In the genomic region with DNA sequence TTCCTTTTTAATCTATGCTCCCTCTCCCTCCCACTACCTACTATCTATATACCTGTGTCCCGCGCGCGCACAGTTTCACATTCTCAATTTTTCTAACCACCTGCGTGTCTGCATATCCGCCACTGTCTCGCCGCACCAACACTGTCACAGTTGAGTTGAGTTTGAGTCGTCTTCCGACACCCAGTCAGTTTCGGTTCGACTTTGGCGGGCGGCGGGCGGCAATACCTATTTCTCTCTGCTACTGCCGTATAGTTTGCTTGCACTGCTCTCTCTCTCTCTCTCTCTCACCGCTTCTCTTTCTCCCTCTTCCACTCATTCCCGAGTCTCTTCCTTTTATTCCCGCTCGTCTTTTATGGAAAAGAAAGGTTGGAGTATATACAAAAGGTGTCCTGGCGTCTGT, we compare ENCODE assay signal across 4 worm cellular contexts.
TF ChIP-seq lines count a peak whose summit lies in the region.

No protein-coding gene starts in this region.

TF ChIP-seq in whole organism, L2 larva, 48 proteins besides CTCF, POLR2A, EP300 and RAD21:
- TF ChIP-seq sma-3 (GFP tag; optimal IDR thresholded peaks at IDR 0.05; lab: Kevin White, UChicago) (peak; percentile 27), peb-1 (tag; optimal IDR thresholded peaks at IDR 0.05; lab: Kevin White, UChicago) (peak; percentile 15), F13H6.1 (tag; optimal IDR thresholded peaks at IDR 0.05; lab: Kevin White, UChicago) (peak; percentile 59), nhr-77 (tag; optimal IDR thresholded peaks at IDR 0.05; lab: Kevin White, UChicago) (no peak)

TF ChIP-seq in whole organism, L4 larva, 104 proteins besides CTCF, POLR2A, EP300 and RAD21 (continues in another document):
- TF ChIP-seq daf-19 (GFP tag; conservative IDR thresholded peaks at IDR 0.05; lab: Robert Waterston, UW): no peak
- TF ChIP-seq D1046.2 (GFP tag; IDR thresholded peaks at IDR 0.05; lab: Robert Waterston, UW): no peak
- peak; percentile 50 for TF ChIP-seq dve-1 (tag; optimal IDR thresholded peaks at IDR 0.05; lab: Kevin White, UChicago; ENCODE audit: insufficient read depth)
- no peak for TF ChIP-seq nhr-102 (tag; optimal IDR thresholded peaks at IDR 0.05; lab: Kevin White, UChicago)
- peak; percentile 24 for TF ChIP-seq nhr-25 (tag; optimal IDR thresholded peaks at IDR 0.05; lab: Kevin White, UChicago; ENCODE audit: borderline replicate concordance, insufficient read depth)
- peak; percentile 21 for TF ChIP-seq mes-2 (tag; optimal IDR thresholded peaks at IDR 0.05; lab: Kevin White, UChicago; ENCODE audit: poor library complexity, severe bottlenecking)
- peak; percentile 75 for TF ChIP-seq hlh-11 (tag; optimal IDR thresholded peaks at IDR 0.05; lab: Kevin White, UChicago)
- no peak for TF ChIP-seq nhr-77 (tag; optimal IDR thresholded peaks at IDR 0.05; lab: Kevin White, UChicago)
- TF ChIP-seq rbr-2 (tag; optimal IDR thresholded peaks at IDR 0.05; lab: Kevin White, UChicago): peak; percentile 10
- TF ChIP-seq skn-1 (tag; optimal IDR thresholded peaks at IDR 0.05; lab: Kevin White, UChicago): no peak
- peak in 1 of 2 experiments; percentile 87 for TF ChIP-seq unc-62 (GFP tag; optimal IDR thresholded peaks at IDR 0.05 in 1 of 2; lab: Kevin White, UChicago)
- TF ChIP-seq unc-62 (tag; optimal IDR thresholded peaks at IDR 0.05; lab: Kevin White, UChicago): no peak
- peak; percentile 29 for TF ChIP-seq nhr-6 (tag; optimal IDR thresholded peaks at IDR 0.05; lab: Kevin White, UChicago)
- TF ChIP-seq set-16 (GFP tag; IDR thresholded peaks at IDR 0.05; lab: Robert Waterston, UW): peak; percentile 42
- no peak for TF ChIP-seq hif-1 (tag; optimal IDR thresholded peaks at IDR 0.05; lab: Kevin White, UChicago)
- no peak for TF ChIP-seq T20F7.1 (GFP tag; optimal IDR thresholded peaks at IDR 0.05; lab: Kevin White, UChicago)
- peak; percentile 22 for TF ChIP-seq nhr-28 (tag; optimal IDR thresholded peaks at IDR 0.05; lab: Kevin White, UChicago)
- peak; percentile 60 for TF ChIP-seq hmg-1.1 (GFP tag; IDR thresholded peaks at IDR 0.05; lab: Robert Waterston, UW)
- peak; percentile 16 for TF ChIP-seq mxl-3 (GFP tag; optimal IDR thresholded peaks at IDR 0.05; lab: Kevin White, UChicago)
- no peak for TF ChIP-seq nhr-41 (GFP tag; IDR thresholded peaks at IDR 0.05; lab: Robert Waterston, UW)
- no peak for TF ChIP-seq tag-97 (GFP tag; IDR thresholded peaks at IDR 0.05; lab: Robert Waterston, UW)
- TF ChIP-seq snpc-1.2 (GFP tag; IDR thresholded peaks at IDR 0.05; lab: Robert Waterston, UW): no peak
- TF ChIP-seq ceh-28 (tag; optimal IDR thresholded peaks at IDR 0.05; lab: Kevin White, UChicago): no peak
- no peak for TF ChIP-seq lir-3 (tag; optimal IDR thresholded peaks at IDR 0.05; lab: Kevin White, UChicago)
- peak; percentile 7 for TF ChIP-seq mep-1 (tag; optimal IDR thresholded peaks at IDR 0.05; lab: Kevin White, UChicago)
- TF ChIP-seq arid-1 (GFP tag; conservative IDR thresholded peaks at IDR 0.05; lab: Robert Waterston, UW): no peak

TF ChIP-seq in whole organism, late embryonic, 69 proteins besides CTCF, POLR2A, EP300 and RAD21 (continues in another document):
- peak; percentile 23 for TF ChIP-seq C08G9.2 (tag; optimal IDR thresholded peaks at IDR 0.05; lab: Kevin White, UChicago)
- TF ChIP-seq elt-4 (tag; optimal IDR thresholded peaks at IDR 0.05; lab: Kevin White, UChicago): no peak
- TF ChIP-seq zip-5 (tag; optimal IDR thresholded peaks at IDR 0.05; lab: Kevin White, UChicago): no peak
- no peak for TF ChIP-seq ceh-45 (GFP tag; IDR thresholded peaks at IDR 0.05; lab: Robert Waterston, UW)
- TF ChIP-seq pqm-1 (tag; optimal IDR thresholded peaks at IDR 0.05; lab: Kevin White, UChicago): no peak
- no peak for TF ChIP-seq madf-2 (tag; optimal IDR thresholded peaks at IDR 0.05; lab: Kevin White, UChicago)
- no peak for TF ChIP-seq lim-6 (tag; optimal IDR thresholded peaks at IDR 0.05; lab: Kevin White, UChicago)
- no peak for TF ChIP-seq K02D7.2 (tag; optimal IDR thresholded peaks at IDR 0.05; lab: Kevin White, UChicago)
- no peak for TF ChIP-seq sox-2 (GFP tag; IDR thresholded peaks at IDR 0.05; lab: Robert Waterston, UW)
- TF ChIP-seq pag-3 (tag; optimal IDR thresholded peaks at IDR 0.05; lab: Kevin White, UChicago; ENCODE audit: borderline replicate concordance): no peak
- no peak for TF ChIP-seq dve-1 (tag; optimal IDR thresholded peaks at IDR 0.05; lab: Kevin White, UChicago)
- TF ChIP-seq K09A11.1 (tag; optimal IDR thresholded peaks at IDR 0.05; lab: Kevin White, UChicago; ENCODE audit: insufficient read depth): no peak
- TF ChIP-seq npax-4 (tag; optimal IDR thresholded peaks at IDR 0.05; lab: Kevin White, UChicago): no peak
- TF ChIP-seq lin-11 (tag; optimal IDR thresholded peaks at IDR 0.05; lab: Kevin White, UChicago): no peak
- no peak for TF ChIP-seq pha-4 (tag; optimal IDR thresholded peaks at IDR 0.05; lab: Kevin White, UChicago)
- peak; percentile 38 for TF ChIP-seq nfya-1 (tag; optimal IDR thresholded peaks at IDR 0.05; lab: Kevin White, UChicago)
- TF ChIP-seq dmd-4 (tag; optimal IDR thresholded peaks at IDR 0.05; lab: Kevin White, UChicago; ENCODE audit: borderline replicate concordance): no peak
- TF ChIP-seq ceh-2 (tag; optimal IDR thresholded peaks at IDR 0.05; lab: Kevin White, UChicago): peak; percentile 6
- peak; percentile 50 for TF ChIP-seq ztf-16 (tag; optimal IDR thresholded peaks at IDR 0.05; lab: Kevin White, UChicago)
- TF ChIP-seq unc-42 (tag; optimal IDR thresholded peaks at IDR 0.05; lab: Kevin White, UChicago): no peak
- TF ChIP-seq unc-86 (tag; optimal IDR thresholded peaks at IDR 0.05; lab: Kevin White, UChicago): no peak
- no peak for TF ChIP-seq nhr-11 (tag; optimal IDR thresholded peaks at IDR 0.05; lab: Kevin White, UChicago)
- TF ChIP-seq tbx-7 (tag; optimal IDR thresholded peaks at IDR 0.05; lab: Kevin White, UChicago): no peak
- no peak for TF ChIP-seq hlh-13 (GFP tag; optimal IDR thresholded peaks at IDR 0.05; lab: Kevin White, UChicago)
- TF ChIP-seq ceh-24 (tag; optimal IDR thresholded peaks at IDR 0.05; lab: Kevin White, UChicago): no peak
- no peak for TF ChIP-seq ahr-1 (tag; optimal IDR thresholded peaks at IDR 0.05; lab: Kevin White, UChicago)
- TF ChIP-seq rnt-1 (tag; optimal IDR thresholded peaks at IDR 0.05; lab: Kevin White, UChicago): no peak
- peak; percentile 33 for TF ChIP-seq pros-1 (tag; optimal IDR thresholded peaks at IDR 0.05; lab: Kevin White, UChicago)
- no peak for TF ChIP-seq unc-55 (GFP tag; optimal IDR thresholded peaks at IDR 0.05; lab: Kevin White, UChicago)
- no peak for TF ChIP-seq Y22D7AL.16 (tag; optimal IDR thresholded peaks at IDR 0.05; lab: Kevin White, UChicago)
- TF ChIP-seq che-1 (tag; optimal IDR thresholded peaks at IDR 0.05; lab: Kevin White, UChicago): no peak
- no peak for TF ChIP-seq ttx-3 (tag; optimal IDR thresholded peaks at IDR 0.05; lab: Kevin White, UChicago)

TF ChIP-seq in whole organism, mixed stage, embryonic, 35 proteins besides CTCF, POLR2A, EP300 and RAD21:
- peak; percentile 17 for TF ChIP-seq ceh-39 (tag; optimal IDR thresholded peaks at IDR 0.05; lab: Kevin White, UChicago)
- TF ChIP-seq ceh-83 (GFP tag; optimal IDR thresholded peaks at IDR 0.05; lab: Kevin White, UChicago): no peak
- TF ChIP-seq pha-4 (tag; optimal IDR thresholded peaks at IDR 0.05; lab: Kevin White, UChicago): no peak
- TF ChIP-seq ztf-11 (tag; optimal IDR thresholded peaks at IDR 0.05; lab: Kevin White, UChicago): no peak
- TF ChIP-seq drap-1 (GFP tag; optimal IDR thresholded peaks at IDR 0.05; lab: Kevin White, UChicago): no peak
- TF ChIP-seq nhr-28 (tag; optimal IDR thresholded peaks at IDR 0.05; lab: Kevin White, UChicago): no peak
- TF ChIP-seq bed-3 (GFP tag; optimal IDR thresholded peaks at IDR 0.05; lab: Kevin White, UChicago): no peak
- no peak for TF ChIP-seq unc-39 (tag; optimal IDR thresholded peaks at IDR 0.05; lab: Kevin White, UChicago)
- TF ChIP-seq lin-13 (tag; optimal IDR thresholded peaks at IDR 0.05; lab: Kevin White, UChicago): no peak
- TF ChIP-seq sptf-1 (tag; optimal IDR thresholded peaks at IDR 0.05; lab: Kevin White, UChicago): peak; percentile 51
- no peak for TF ChIP-seq elt-1 (tag; optimal IDR thresholded peaks at IDR 0.05; lab: Kevin White, UChicago; ENCODE audit: borderline replicate concordance, insufficient read depth)
- no peak for TF ChIP-seq sem-2 (GFP tag; optimal IDR thresholded peaks at IDR 0.05; lab: Kevin White, UChicago)
- TF ChIP-seq elt-3 (tag; optimal IDR thresholded peaks at IDR 0.05; lab: Kevin White, UChicago): no peak
- no peak for TF ChIP-seq mep-1 (tag; optimal IDR thresholded peaks at IDR 0.05; lab: Kevin White, UChicago)
- TF ChIP-seq M03D4.4 (tag; optimal IDR thresholded peaks at IDR 0.05; lab: Kevin White, UChicago): no peak
- TF ChIP-seq flh-1 (GFP tag; optimal IDR thresholded peaks at IDR 0.05; lab: Kevin White, UChicago): no peak
- no peak for TF ChIP-seq nhr-12 (tag; optimal IDR thresholded peaks at IDR 0.05; lab: Kevin White, UChicago)
- TF ChIP-seq lsy-2 (tag; optimal IDR thresholded peaks at IDR 0.05; lab: Kevin White, UChicago): no peak
- TF ChIP-seq ceh-43 (GFP tag; optimal IDR thresholded peaks at IDR 0.05; lab: Kevin White, UChicago): no peak
- TF ChIP-seq mls-2 (tag; optimal IDR thresholded peaks at IDR 0.05; lab: Kevin White, UChicago): peak; percentile 48
- TF ChIP-seq ces-1 (GFP tag; optimal IDR thresholded peaks at IDR 0.05; lab: Kevin White, UChicago): no peak
- no peak for TF ChIP-seq lin-32 (GFP tag; optimal IDR thresholded peaks at IDR 0.05; lab: Kevin White, UChicago)
- TF ChIP-seq hlh-1 (tag; optimal IDR thresholded peaks at IDR 0.05; lab: Kevin White, UChicago): no peak
- no peak for TF ChIP-seq unc-62 (GFP tag; optimal IDR thresholded peaks at IDR 0.05; lab: Kevin White, UChicago)
- no peak for TF ChIP-seq tbx-8 (GFP tag; optimal IDR thresholded peaks at IDR 0.05; lab: Kevin White, UChicago)
- peak; percentile 13 for TF ChIP-seq unc-120 (tag; optimal IDR thresholded peaks at IDR 0.05; lab: Kevin White, UChicago; ENCODE audit: poor library complexity, severe bottlenecking)
- no peak for TF ChIP-seq zip-8 (tag; optimal IDR thresholded peaks at IDR 0.05; lab: Kevin White, UChicago)
- TF ChIP-seq nhr-76 (tag; optimal IDR thresholded peaks at IDR 0.05; lab: Kevin White, UChicago): no peak
- TF ChIP-seq mab-5 (tag; optimal IDR thresholded peaks at IDR 0.05; lab: Kevin White, UChicago): no peak
- peak; percentile 29 for TF ChIP-seq nhr-2 (tag; optimal IDR thresholded peaks at IDR 0.05; lab: Kevin White, UChicago)
- TF ChIP-seq ham-2 (GFP tag; optimal IDR thresholded peaks at IDR 0.05; lab: Kevin White, UChicago): peak; percentile 92
- no peak for TF ChIP-seq blmp-1 (tag; optimal IDR thresholded peaks at IDR 0.05; lab: Kevin White, UChicago)
- TF ChIP-seq nhr-237 (tag; optimal IDR thresholded peaks at IDR 0.05; lab: Kevin White, UChicago): no peak
- no peak for TF ChIP-seq snpc-4 (tag; optimal IDR thresholded peaks at IDR 0.05; lab: Kevin White, UChicago)
- no peak for TF ChIP-seq cnd-1 (tag; optimal IDR thresholded peaks at IDR 0.05; lab: Kevin White, UChicago)
